Fruit fly (Drosophila melanogaster) whole organism: Measurements from ENCODE around the gene Chd64.

Experiments used
- CG8478 ChIP-seq: fragments of >200 bp; optimal IDR thresholded peaks from 2 replicates; lab custom pipeline; 2018; ENCODE audit warnings: inconsistent platforms
- pan ChIP-seq: fragments of >200 bp; optimal IDR thresholded peaks from 2 replicates; lab custom pipeline; 2017
- psq ChIP-seq: fragments of >200 bp; optimal IDR thresholded peaks from 2 replicates; lab custom pipeline; 2017

DNA sequence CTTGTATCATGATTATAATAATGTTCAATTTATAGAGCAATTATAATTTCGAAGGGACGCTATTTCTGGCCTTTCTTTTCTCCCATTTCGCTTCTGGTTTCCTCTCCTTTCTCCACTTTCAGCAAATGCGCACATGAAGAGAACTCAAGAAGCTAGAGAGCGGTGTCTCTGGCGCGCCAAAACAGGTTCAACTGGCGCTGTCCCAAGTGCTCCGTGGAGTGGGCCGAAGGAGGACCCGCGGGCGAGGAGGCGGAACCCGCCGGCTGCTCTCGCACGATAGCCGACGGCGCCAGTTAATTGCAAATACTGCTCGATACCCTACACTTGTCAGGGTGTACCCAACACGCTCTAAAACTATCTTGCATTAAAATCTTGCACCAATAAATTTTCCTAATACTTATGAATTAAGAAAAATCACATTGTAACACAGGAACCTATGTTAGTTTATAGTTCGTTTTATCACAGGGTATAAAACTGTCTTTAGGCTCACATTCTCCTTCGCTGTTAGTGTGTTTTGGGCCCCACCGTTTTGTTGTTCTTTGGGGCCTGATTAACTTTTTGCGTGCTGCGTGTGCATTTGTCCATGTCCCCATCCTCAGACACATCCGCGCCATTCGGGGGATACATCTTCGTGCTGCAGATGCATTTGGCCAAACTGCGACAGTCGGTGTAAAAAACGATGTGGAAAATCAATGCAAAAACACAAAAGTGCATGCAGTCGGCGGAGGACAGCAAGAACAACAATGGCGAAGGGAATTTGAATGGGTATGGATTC lies 51.8 kb downstream of the Chd64 start:
- TF ChIP-seq psq (lab: Kevin White, UChicago) (no peak), pan (lab: Kevin White, UChicago) (peak; percentile 96), CG8478 (lab: Kevin White, UChicago) (no peak)
